Worm (Caenorhabditis elegans) whole organism, young adult: Measurements from ENCODE around the gene Y51H7BR.7.

Experiments
- B0261.1 ChIP-seq: sonication (generic microtip); optimal IDR thresholded peaks from 2 replicates; lab custom pipeline; 2016; ENCODE audit warnings: mild to moderate bottlenecking, missing genetic modification characterization, moderate library complexity, missing compliant biosample characterization
- D2030.7 ChIP-seq: fragments of 200-800 bp; sonication (Bioruptor generic); IDR thresholded peaks from 2 replicates; pipeline ENCODE4 v1.3.6; 2022; ENCODE audit warnings: missing genetic modification reagents, missing genetic modification characterization, missing compliant biosample characterization
- F10E7.11 ChIP-seq: sonication (generic microtip); optimal IDR thresholded peaks from 2 replicates; lab custom pipeline; 2017; ENCODE audit warnings: mild to moderate bottlenecking, missing genetic modification characterization, moderate library complexity, missing compliant biosample characterization
- F52B5.7 ChIP-seq: sonication (generic microtip); optimal IDR thresholded peaks from 2 replicates; lab custom pipeline; 2016; ENCODE audit warnings: mild to moderate bottlenecking, missing genetic modification characterization, missing compliant biosample characterization
- K12H6.12 ChIP-seq: fragments of 200-800 bp; sonication (Bioruptor generic); optimal IDR thresholded peaks from 2 replicates; lab custom pipeline; 2018; ENCODE audit warnings: mild to moderate bottlenecking, missing genetic modification characterization, missing compliant biosample characterization
- Y53G8AR.9 ChIP-seq: fragments of 200-800 bp; sonication (Bioruptor generic); conservative IDR thresholded peaks from 2 replicates; pipeline ENCODE4 v1.3.6; 2022; ENCODE audit warnings: missing genetic modification reagents, missing genetic modification characterization, missing compliant biosample characterization
- akir-1 ChIP-seq: fragments of 200-800 bp; sonication (Bioruptor generic); optimal IDR thresholded peaks from 2 replicates; lab custom pipeline; 2018; ENCODE audit warnings: mild to moderate bottlenecking, missing genetic modification characterization, moderate library complexity, missing compliant biosample characterization
- attf-3 ChIP-seq: fragments of 200-800 bp; sonication (Bioruptor generic); conservative IDR thresholded peaks from 2 replicates; pipeline ENCODE4 v1.3.6; 2022; ENCODE audit warnings: missing genetic modification reagents, missing genetic modification characterization, missing compliant biosample characterization
- ceh-27 ChIP-seq: fragments of 200-800 bp; sonication (Bioruptor generic); optimal IDR thresholded peaks from 2 replicates; lab custom pipeline; 2018; ENCODE audit warnings: mild to moderate bottlenecking, missing genetic modification characterization, moderate library complexity, missing compliant biosample characterization
- ceh-79 ChIP-seq: sonication (generic microtip); optimal IDR thresholded peaks from 2 replicates; lab custom pipeline; 2017; ENCODE audit warnings: mild to moderate bottlenecking, missing genetic modification characterization, missing compliant biosample characterization
- chd-7 ChIP-seq: sonication (generic microtip); optimal IDR thresholded peaks from 2 replicates; lab custom pipeline; 2016; ENCODE audit warnings: mild to moderate bottlenecking, missing genetic modification characterization, moderate library complexity, missing compliant biosample characterization
- ekl-4 ChIP-seq: fragments of 200-800 bp; sonication (Bioruptor generic); IDR thresholded peaks from 2 replicates; pipeline ENCODE4 v1.3.6; 2022; ENCODE audit warnings: missing genetic modification reagents, missing genetic modification characterization, missing compliant biosample characterization
- fkh-3 ChIP-seq: sonication (generic microtip); optimal IDR thresholded peaks from 2 replicates; lab custom pipeline; 2016; ENCODE audit warnings: mild to moderate bottlenecking, missing genetic modification characterization, missing compliant biosample characterization
- him-1 ChIP-seq: sonication (generic microtip); optimal IDR thresholded peaks from 2 replicates; lab custom pipeline; 2016; ENCODE audit warnings: missing genotype, missing genetic modification reagents, missing genetic modification characterization, missing compliant biosample characterization
- lag-1 ChIP-seq: fragments of 200-800 bp; sonication (Bioruptor generic); IDR thresholded peaks from 2 replicates; pipeline ENCODE4 v1.3.6; 2022; ENCODE audit warnings: missing genetic modification reagents, missing genetic modification characterization, missing compliant biosample characterization
- let-607 ChIP-seq, 2 experiments: fragments of 200-800 bp in 1 of 2; sonication (Bioruptor generic) in 1 of 2; sonication (generic microtip) in 1 of 2; optimal IDR thresholded peaks; 2 replicates each; lab custom pipeline; 2016 to 2018; ENCODE audit warnings: mild to moderate bottlenecking in 2 of 2, missing compliant biosample characterization in 2 of 2, missing genetic modification characterization in 2 of 2, moderate library complexity in 2 of 2, missing genotype in 1 of 2
- lir-1 ChIP-seq: fragments of 200-800 bp; sonication (Bioruptor generic); conservative IDR thresholded peaks from 2 replicates; pipeline ENCODE4 v1.3.6; 2022; ENCODE audit warnings: missing genetic modification reagents, missing genetic modification characterization, missing compliant biosample characterization
- madf-3 ChIP-seq: fragments of 200-800 bp; sonication (Bioruptor generic); IDR thresholded peaks from 2 replicates; pipeline ENCODE4 v1.3.6; 2022; ENCODE audit warnings: missing genetic modification reagents, missing genetic modification characterization, missing compliant biosample characterization
- madf-6 ChIP-seq: fragments of 200-800 bp; sonication (Bioruptor generic); IDR thresholded peaks from 2 replicates; pipeline ENCODE4 v1.3.6; 2022; ENCODE audit warnings: missing genetic modification reagents, missing genetic modification characterization, missing compliant biosample characterization
- mel-28 ChIP-seq: sonication (generic microtip); optimal IDR thresholded peaks from 2 replicates; lab custom pipeline; 2016; ENCODE audit warnings: borderline replicate concordance, mild to moderate bottlenecking, missing genetic modification characterization, missing compliant biosample characterization
- nfya-2 ChIP-seq: fragments of 200-800 bp; sonication (Bioruptor generic); IDR thresholded peaks from 2 replicates; pipeline ENCODE4 v1.3.6; 2022; ENCODE audit warnings: missing genetic modification reagents, missing genetic modification characterization, missing compliant biosample characterization
- nfyb-1 ChIP-seq: fragments of 200-800 bp; sonication (Bioruptor generic); IDR thresholded peaks from 2 replicates; pipeline ENCODE4 v1.3.6; 2022; ENCODE audit warnings: missing genetic modification reagents, missing genetic modification characterization, missing compliant biosample characterization
- nhr-120 ChIP-seq: fragments of 200-800 bp; sonication (Bioruptor generic); IDR thresholded peaks from 2 replicates; pipeline ENCODE4 v1.3.6; 2022; ENCODE audit warnings: missing genetic modification characterization, missing compliant biosample characterization
- nhr-90 ChIP-seq: sonication (generic microtip); optimal IDR thresholded peaks from 2 replicates; lab custom pipeline; 2016; ENCODE audit warnings: missing genotype, mild to moderate bottlenecking, missing genetic modification characterization, missing compliant biosample characterization
- pbrm-1 ChIP-seq: fragments of 200-800 bp; sonication (Bioruptor generic); IDR thresholded peaks from 2 replicates; pipeline ENCODE4 v1.3.6; 2022; ENCODE audit warnings: missing genetic modification reagents, missing genetic modification characterization, missing compliant biosample characterization
- rcor-1 ChIP-seq: fragments of 200-800 bp; sonication (Bioruptor generic); IDR thresholded peaks from 2 replicates; pipeline ENCODE4 v1.3.6; 2022; ENCODE audit warnings: missing genetic modification reagents, missing genetic modification characterization, missing compliant biosample characterization
- rec-8 ChIP-seq, 2 experiments: sonication (generic microtip); optimal IDR thresholded peaks; 2 replicates each; lab custom pipeline; 2016; ENCODE audit warnings: mild to moderate bottlenecking in 2 of 2, missing genetic modification characterization in 2 of 2, missing genetic modification reagents in 2 of 2, missing genotype in 2 of 2, missing biosample characterization in 1 of 2, missing compliant biosample characterization in 1 of 2, moderate library complexity in 1 of 2
- rpc-1 ChIP-seq, 2 experiments: fragments of 150-350 bp in 1 of 2; sonication (generic microtip) in 1 of 2; optimal IDR thresholded peaks; 2 replicates each; lab custom pipeline; 2014 to 2018; ENCODE audit warnings: missing biosample characterization in 1 of 2, missing genetic modification characterization in 1 of 2, missing genetic modification reagents in 1 of 2, missing genotype in 1 of 2
- snpc-4 ChIP-seq, 5 experiments: fragments of 150-350 bp in 1 of 5; sonication (generic microtip) in 4 of 5; optimal IDR thresholded peaks; 2 replicates each; lab custom pipeline; 2014 to 2018; ENCODE audit warnings: missing genetic modification characterization in 5 of 5, missing biosample characterization in 3 of 5, antibody characterized with exemption in 2 of 5, mild to moderate bottlenecking in 2 of 5, missing compliant biosample characterization in 2 of 5, missing genotype in 2 of 5, moderate library complexity in 2 of 5, missing genetic modification reagents in 1 of 5
- somi-1 ChIP-seq: fragments of 200-800 bp; sonication (Bioruptor generic); optimal IDR thresholded peaks from 2 replicates; lab custom pipeline; 2018; ENCODE audit warnings: mild to moderate bottlenecking, missing genetic modification characterization, missing compliant biosample characterization
- tbp1 ChIP-seq: fragments of 200-800 bp; sonication (Bioruptor generic); optimal IDR thresholded peaks from 2 replicates; lab custom pipeline; 2018; ENCODE audit warnings: mild to moderate bottlenecking, missing genetic modification characterization, missing compliant biosample characterization
- tbx-9 ChIP-seq: sonication (generic microtip); optimal IDR thresholded peaks from 2 replicates; lab custom pipeline; 2016; ENCODE audit warnings: borderline replicate concordance, missing genetic modification characterization, inconsistent platforms, missing compliant biosample characterization
- zim-3 ChIP-seq: sonication (generic microtip); optimal IDR thresholded peaks from 2 replicates; lab custom pipeline; 2017; ENCODE audit warnings: mild to moderate bottlenecking, missing genetic modification characterization, moderate library complexity, missing compliant biosample characterization
- ztf-22 ChIP-seq: fragments of 200-800 bp; sonication (Bioruptor generic); optimal IDR thresholded peaks from 2 replicates; lab custom pipeline; 2018; ENCODE audit warnings: mild to moderate bottlenecking, missing genetic modification characterization, moderate library complexity, missing compliant biosample characterization
- ztf-25 ChIP-seq: fragments of 200-800 bp; sonication (Bioruptor generic); IDR thresholded peaks from 2 replicates; pipeline ENCODE4 v1.3.6; 2022; ENCODE audit warnings: missing genetic modification reagents, missing genetic modification characterization, missing compliant biosample characterization
- ztf-28 ChIP-seq: fragments of 200-800 bp; sonication (Bioruptor generic); IDR thresholded peaks from 2 replicates; pipeline ENCODE4 v1.3.6; 2022; ENCODE audit warnings: missing genetic modification reagents, missing genetic modification characterization, missing compliant biosample characterization
- ztf-6 ChIP-seq: fragments of 200-800 bp; sonication (Bioruptor generic); IDR thresholded peaks from 2 replicates; pipeline ENCODE4 v1.3.6; 2022; ENCODE audit warnings: missing genetic modification reagents, missing genetic modification characterization, missing compliant biosample characterization

Y51H7BR.7 gene

ce11 chrII:1490813-1491212 lies 34.6 kb downstream of the Y51H7BR.7 start:
- TF ChIP-seq mel-28 (tag; lab: Kevin White, UChicago) (no peak), rec-8 (tag; optimal IDR thresholded peaks at IDR 0.05; lab: Kevin White, UChicago) (no peak), rcor-1 (no peak), nhr-90 (tag; lab: Kevin White, UChicago) (no peak), nhr-120 (no peak), fkh-3 (tag; lab: Kevin White, UChicago) (no peak), snpc-4 (GFP tag; optimal IDR thresholded peaks at IDR 0.05; lab: Kevin White, UChicago) (no peak), snpc-4 (tag; optimal IDR thresholded peaks at IDR 0.05; lab: Kevin White, UChicago) (no peak), madf-6 (GFP tag; lab: Robert Waterston, UW) (no peak), nfyb-1 (GFP tag; lab: Robert Waterston, UW) (no peak), somi-1 (no peak), zim-3 (tag; lab: Kevin White, UChicago) (no peak), nfya-2 (GFP tag; lab: Robert Waterston, UW) (no peak)

- no peak for TF ChIP-seq akir-1
- TF ChIP-seq F10E7.11 (tag; lab: Kevin White, UChicago) = no peak
- TF ChIP-seq chd-7 (tag; lab: Kevin White, UChicago) = no peak
- TF ChIP-seq tbp1 (GFP tag; lab: Kevin White, UChicago) = peak; percentile 67
- TF ChIP-seq F52B5.7 (tag; lab: Kevin White, UChicago) = no peak
- no peak for TF ChIP-seq nfyb-1 (GFP tag; lab: Robert Waterston, UW)
- no peak for TF ChIP-seq lag-1
- no peak for TF ChIP-seq ceh-27 (GFP tag; lab: Kevin White, UChicago)
- TF ChIP-seq K12H6.12 (tag; lab: Kevin White, UChicago) = no peak
- TF ChIP-seq ztf-28 = no peak
- TF ChIP-seq lir-1 (GFP tag; lab: Robert Waterston, UW) = no peak
- TF ChIP-seq attf-3 (GFP tag; lab: Robert Waterston, UW) = no peak
- TF ChIP-seq ztf-25 (GFP tag; lab: Robert Waterston, UW) = no peak
- no peak for TF ChIP-seq tbx-9 (tag; lab: Kevin White, UChicago)
- TF ChIP-seq rpc-1 (optimal IDR thresholded peaks at IDR 0.05; lab: Kevin White, UChicago) = no peak
- TF ChIP-seq rpc-1 (tag; optimal IDR thresholded peaks at IDR 0.05; lab: Kevin White, UChicago) = peak; percentile 53
Measured at ce11 chrII:1482419-1482818, 43.0 kb downstream of the Y51H7BR.7 start.

DNA sequence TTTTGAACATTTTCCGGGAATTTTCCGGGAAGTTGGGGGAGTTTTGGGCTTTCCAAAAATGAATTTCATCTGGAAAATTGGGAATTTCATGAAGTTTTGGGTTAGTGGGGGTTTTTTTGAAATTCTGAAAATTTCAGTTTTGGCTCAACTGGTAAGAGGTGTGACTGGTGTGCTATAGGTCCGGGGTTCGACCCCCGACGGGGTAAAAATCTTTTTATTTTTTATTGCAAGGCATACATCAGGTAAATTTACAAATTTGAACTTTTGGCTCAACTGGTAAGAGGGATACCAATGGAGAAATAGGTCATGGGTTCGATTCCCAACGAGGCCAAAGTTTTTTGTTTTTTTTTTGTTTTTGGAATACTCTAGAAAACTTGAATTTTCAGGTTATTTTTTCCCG lies 43.7 kb downstream of the Y51H7BR.7 start:
- TF ChIP-seq D2030.7 = 0 out of 2 replicates have a peak, but pooled peaks have one; percentile 9
- TF ChIP-seq B0261.1 (tag; lab: Kevin White, UChicago) = peak; percentile 22
- no peak for TF ChIP-seq akir-1
- TF ChIP-seq rpc-1 (optimal IDR thresholded peaks at IDR 0.05; lab: Kevin White, UChicago) = no peak
- peak; percentile 53 for TF ChIP-seq rpc-1 (tag; optimal IDR thresholded peaks at IDR 0.05; lab: Kevin White, UChicago)
- TF ChIP-seq ceh-79 = no peak
- 0 out of 2 replicates have a peak, but pooled peaks have one; percentile 24 for TF ChIP-seq madf-6 (GFP tag; lab: Robert Waterston, UW)
- TF ChIP-seq Y53G8AR.9 (GFP tag; lab: Robert Waterston, UW) = no peak
- TF ChIP-seq K12H6.12 (tag; lab: Kevin White, UChicago) = no peak
- peak; percentile 73 for TF ChIP-seq tbp1 (GFP tag; lab: Kevin White, UChicago)

DNA sequence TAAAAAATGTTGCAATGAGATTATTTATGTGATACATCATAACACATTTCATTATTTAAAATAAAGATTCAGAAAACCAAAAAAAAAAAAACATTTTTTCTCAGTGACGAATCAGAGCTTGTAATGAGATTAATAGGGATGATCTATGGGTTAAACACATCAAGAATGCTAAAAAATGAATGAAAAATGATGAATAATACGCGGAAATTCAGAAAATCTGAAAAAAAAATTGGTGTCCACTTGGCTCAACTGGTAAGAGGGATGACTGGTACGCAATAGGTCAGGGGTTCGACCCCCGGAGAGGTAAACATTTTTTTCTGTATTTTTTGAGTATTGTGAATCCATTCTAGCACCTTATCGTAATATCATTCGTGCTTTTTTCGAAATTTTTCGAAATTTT lies 46.9 kb downstream of the Y51H7BR.7 start:
- TF ChIP-seq him-1 (tag; lab: Kevin White, UChicago) (no peak), pbrm-1 (GFP tag; lab: Robert Waterston, UW) (no peak), ztf-22 (GFP tag; lab: Kevin White, UChicago) (no peak), ekl-4 (GFP tag; lab: Robert Waterston, UW) (no peak), let-607 (tag; optimal IDR thresholded peaks at IDR 0.05; lab: Kevin White, UChicago) (no peak), madf-3 (no peak), tbp1 (GFP tag; lab: Kevin White, UChicago) (peak; percentile 65), rpc-1 (optimal IDR thresholded peaks at IDR 0.05; lab: Kevin White, UChicago) (peak; percentile 13), rpc-1 (tag; optimal IDR thresholded peaks at IDR 0.05; lab: Kevin White, UChicago) (no peak), ztf-6 (GFP tag; lab: Robert Waterston, UW) (no peak)
